Fruit fly (Drosophila melanogaster) whole organism, larva: ENCODE results near the gene CG10508.
A peak's percentile ranks its signal among the peaks of the same experiment; 100 is the strongest.

Experiments used
- noc ChIP-seq: fragments of 200-800 bp; sonication (Bioruptor generic); optimal IDR thresholded peaks from 3 replicates; lab custom pipeline; 2019; ENCODE audit warnings: missing biosample characterization, mild to moderate bottlenecking, missing genetic modification characterization, moderate library complexity

The CG10508 gene

DNA sequence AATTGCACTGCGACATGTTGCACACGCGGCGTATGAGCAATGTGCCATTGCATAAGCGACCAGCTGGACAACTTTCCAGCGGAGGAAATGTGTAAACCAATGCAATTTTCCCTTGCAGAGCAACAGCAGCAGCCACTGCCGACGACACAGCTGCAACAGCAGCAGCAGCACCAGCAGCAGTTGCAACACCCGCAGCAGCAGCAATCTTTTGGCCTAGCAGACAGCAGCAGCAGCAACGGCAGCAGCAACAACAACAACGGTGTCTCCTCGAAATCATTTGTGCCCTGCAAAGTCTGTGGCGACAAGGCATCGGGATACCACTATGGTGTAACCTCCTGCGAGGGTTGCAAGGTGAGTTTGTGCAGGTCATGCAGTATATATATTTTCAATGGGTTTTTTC is 20.7 kb downstream of the CG10508 start:
- TF ChIP-seq noc: no peak

DNA sequence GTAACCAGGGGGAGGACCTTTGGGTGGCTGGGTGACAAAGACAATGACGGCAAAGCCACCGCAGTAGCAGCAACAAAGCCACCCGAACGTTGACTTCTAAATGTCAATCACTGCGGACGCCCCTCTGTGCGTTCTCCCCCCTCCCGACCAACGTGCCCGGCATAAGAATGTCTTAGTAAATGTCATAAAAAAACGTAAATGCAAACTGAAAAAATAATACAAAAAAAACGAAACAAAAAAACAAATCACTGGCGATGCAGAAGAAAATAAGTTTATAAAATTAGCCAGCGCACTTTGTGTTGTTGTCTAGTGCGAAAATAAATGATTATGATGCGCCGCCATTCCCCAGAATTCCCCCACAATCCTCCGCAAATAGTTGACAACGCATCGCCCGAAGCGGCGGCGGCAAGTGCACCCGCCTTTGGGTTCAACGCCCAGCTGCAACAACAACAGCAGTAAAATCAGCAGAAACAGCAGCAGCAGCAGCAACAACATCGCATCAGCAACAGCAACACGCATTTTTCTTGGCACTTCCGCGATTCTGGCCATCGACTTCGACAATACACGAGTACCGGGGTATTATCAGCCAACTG is 27.0 kb downstream of the CG10508 start:
- TF ChIP-seq noc: no peak

DNA sequence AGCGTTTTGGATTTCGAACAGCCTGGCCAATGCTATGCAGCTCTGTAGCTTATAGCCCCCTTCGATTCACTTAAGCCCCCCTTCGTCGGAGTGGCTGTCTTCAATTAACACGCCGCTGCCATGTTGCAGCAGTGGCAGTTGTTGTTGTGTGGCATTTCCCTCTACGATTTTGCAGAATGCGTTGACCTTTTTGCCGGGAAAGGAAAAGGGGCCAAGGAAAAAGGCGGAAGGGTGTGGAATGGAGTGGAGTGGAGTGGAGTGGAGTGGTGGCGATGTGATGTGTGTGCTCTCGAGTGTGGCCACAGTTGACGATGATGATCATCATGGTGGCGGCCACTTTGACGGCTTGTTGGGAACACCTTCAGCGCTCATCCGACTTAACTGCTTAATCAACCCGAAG is 28.4 kb downstream of the CG10508 start:
- no peak for TF ChIP-seq noc

DNA sequence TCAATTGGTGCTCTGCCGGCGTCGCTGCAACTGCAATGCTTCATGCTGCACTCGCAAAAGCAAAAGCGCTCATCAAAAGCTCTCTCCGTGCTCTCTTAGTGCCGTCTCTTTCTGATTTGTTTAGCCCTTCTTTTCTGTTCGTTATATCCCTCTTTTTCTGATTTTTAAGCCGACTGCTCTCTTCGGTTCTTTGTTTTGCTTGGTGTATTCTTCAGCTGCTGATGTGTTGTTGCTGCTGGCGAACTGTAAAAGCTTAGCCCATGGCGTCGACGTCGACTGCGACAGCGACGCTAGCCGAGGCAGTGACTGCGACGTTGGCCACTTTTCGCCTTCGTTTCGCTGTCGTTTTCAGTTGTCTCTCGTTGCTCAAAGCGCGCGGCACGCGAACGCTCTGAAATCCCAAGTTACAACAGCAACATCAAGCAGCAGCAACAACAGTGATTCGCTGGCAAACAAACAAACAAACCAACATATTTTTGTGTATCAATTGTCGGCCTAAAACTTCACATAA is 30.0 kb downstream of the CG10508 start:
- no peak for TF ChIP-seq noc

DNA sequence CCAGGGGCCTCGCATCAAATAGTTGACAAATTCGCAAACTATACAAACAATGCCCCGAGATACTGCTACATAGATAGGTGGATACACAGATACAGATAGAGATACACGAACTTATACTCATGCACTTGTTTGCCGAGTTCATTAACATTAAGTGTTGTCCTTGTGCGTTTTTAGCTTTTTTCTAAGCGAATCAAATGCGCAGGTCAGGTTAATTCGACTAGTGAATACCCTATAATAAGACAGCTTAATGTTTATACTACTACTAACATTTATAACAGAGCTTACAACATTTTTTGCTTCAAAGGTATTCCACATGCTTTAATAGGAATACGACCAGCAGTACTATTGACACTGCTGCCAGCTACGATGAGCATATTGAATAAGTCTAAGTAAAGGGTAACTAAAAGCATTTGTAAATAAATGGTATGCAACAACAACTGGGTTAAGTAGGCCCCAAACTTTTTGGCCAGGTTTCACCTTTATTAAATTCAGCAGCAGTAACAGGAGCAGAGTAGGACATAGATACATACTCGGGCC is 31.5 kb downstream of the CG10508 start:
- TF ChIP-seq noc: peak; percentile 27

DNA sequence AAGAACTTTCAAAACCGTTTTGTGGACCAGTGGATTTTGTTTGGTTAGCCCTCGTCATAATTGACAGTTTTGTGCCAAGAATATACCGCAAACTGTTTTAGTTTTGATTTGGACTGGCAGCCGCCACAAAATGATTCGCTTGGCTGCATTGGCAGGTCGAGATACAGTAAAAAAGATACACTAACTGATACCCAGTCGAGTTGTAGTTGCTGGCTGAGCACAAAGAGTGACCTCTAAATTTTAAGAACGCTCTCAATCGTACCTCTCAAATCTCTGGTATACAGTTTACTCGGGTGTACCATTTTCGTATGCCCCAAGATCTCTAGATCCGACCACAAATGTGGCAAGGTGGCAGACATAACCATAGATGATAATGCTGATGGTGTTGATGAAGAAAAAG is 32.9 kb downstream of the CG10508 start:
- TF ChIP-seq noc: no peak

DNA sequence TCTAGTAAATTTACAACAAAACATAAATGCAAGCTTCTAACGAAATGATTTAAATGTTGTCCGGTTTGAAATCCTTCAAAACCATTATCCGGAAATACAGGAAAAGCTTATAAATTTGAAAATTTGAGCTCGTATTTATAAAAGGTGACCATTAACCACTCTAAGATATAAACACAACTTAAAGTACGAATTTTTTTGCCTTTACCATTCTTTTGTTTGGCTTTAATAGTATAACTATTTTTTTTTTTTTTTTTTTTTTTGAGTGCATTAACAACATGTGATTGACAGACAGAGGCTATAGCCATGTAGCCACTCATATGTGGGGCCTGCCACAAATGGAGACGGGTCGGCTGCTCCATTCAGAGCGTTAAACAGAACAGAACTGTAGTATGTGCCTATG is 33.4 kb downstream of the CG10508 start:
- no peak for TF ChIP-seq noc

DNA sequence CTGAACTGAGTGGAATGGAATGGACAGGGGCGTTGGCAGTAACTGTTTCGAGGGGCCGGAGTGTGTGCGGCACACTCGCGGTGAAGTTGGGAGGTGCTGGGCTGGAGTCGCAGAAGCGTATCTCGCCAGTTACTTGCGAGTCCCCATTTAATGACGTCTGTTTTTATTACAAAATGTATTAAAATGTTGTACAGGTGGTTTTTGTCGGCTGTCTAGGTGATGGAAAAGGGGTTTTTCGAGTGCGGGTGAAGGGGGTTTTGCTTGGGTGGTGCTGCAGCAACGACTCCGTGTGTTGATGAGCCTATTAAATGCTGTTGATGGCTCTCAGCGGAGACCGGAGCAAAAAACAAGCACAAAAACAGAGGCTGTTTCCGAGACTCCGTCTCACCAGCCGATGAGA is 41.4 kb downstream of the CG10508 start:
- no peak for TF ChIP-seq noc

DNA sequence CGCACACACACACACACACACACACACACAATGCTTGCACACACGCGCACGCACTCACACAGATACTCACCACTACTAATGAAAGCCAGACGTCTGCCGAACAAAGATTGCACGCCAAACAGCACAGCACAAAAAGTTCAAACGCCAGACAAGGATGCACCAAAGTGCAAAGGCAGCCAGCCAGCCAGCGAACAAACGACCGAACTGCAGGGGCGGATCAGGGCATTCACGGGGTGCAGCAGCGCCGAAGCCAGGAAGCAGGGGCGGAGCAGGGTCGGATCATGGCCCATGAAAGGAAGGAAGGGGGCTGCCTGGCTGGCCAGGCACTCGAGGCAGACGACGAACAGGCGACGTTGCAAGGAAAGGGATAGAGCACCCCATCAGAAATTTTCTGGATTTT is 42.5 kb downstream of the CG10508 start:
- no peak for TF ChIP-seq noc

DNA sequence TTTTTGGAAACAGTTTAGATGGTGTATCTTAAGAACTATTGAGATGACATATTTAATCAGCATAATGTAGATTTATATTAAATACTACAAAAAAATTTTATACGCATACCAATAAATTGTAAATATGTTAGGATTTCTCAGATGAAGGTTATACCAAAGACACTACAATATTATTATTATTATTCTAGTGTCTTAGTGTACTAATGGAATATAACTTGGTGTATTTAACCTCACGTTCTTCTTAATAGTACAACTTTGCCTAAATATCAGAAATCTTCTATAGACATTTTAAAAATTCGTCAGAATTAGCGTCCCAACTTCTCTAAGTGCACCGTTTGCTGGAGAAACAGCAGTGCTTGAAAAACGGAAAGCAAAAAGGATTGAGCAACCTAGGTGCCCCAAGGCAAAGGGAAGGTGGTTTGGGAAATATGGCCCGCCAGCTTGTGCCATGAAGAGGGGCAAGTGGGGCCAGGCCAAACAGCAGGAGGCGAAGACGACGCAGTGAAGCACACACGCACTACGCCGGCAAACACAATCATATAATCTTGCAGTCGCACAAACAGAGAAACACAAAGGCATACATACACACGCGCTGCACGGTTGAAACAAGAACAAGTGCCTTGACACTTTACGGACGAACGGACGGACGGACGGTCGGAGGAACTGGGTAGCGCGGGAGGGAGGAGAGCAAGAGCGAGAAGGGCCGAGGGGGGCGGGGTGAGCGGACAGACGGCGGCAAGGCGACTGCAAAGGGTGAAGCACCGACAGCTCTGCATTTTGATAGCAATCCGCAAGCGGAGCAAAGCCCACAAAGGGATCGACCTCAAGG is 43.1 kb downstream of the CG10508 start:
- no peak for TF ChIP-seq noc

DNA sequence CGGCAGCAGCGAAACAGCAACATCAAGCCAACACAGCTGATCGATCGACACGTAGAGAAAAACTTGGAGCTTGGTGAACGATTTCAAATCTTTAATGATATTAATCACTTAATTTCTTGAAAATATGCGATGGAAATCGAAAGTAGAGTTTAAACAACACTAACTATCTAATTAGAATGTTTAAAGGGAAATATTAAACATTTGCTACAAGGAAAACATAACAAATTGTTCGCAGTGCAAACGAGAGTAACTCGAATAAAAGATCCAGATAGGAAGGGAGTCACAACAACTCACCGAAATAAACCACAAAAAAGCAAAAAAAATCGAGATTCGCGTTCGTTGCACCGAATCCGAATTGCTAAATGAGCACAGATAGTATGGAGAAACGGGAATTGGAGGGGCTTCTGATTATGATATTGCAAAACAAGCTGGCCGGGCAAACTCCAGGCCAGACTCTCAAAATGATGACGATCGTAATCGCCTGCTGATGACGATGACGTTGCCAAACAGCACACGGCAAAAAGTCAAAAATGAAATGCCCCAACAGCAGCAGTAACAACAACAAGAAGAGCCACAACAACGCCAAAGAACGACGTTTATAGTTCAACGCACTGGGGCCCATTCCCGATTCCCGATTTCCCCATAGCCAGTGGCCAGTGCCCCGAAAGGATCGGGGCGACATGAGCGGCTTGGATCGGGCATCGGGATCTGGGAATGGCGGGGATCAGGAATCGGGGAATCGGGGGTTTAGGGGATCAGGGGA is 43.9 kb downstream of the CG10508 start:
- no peak for TF ChIP-seq noc

DNA sequence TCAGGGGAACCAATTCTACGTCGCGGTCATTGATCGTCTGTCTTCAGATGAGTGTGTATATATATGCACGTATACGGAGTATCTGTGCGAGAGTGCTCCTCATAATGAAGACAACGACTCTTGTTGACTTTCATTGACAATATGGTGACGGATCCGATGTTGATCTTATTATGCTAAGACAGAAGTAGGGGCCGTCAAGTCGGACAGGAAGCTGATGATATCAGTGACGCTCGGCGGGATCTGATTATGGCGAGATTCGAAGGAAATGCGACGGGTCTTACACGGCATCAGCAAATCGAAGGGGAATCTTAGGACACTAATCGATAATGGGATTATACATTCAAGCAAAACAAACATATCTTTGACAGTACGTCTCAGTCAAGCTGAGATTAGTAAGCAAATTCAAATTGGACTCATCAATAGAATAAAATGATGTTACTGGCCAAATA is 44.5 kb downstream of the CG10508 start:
- TF ChIP-seq noc: no peak

DNA sequence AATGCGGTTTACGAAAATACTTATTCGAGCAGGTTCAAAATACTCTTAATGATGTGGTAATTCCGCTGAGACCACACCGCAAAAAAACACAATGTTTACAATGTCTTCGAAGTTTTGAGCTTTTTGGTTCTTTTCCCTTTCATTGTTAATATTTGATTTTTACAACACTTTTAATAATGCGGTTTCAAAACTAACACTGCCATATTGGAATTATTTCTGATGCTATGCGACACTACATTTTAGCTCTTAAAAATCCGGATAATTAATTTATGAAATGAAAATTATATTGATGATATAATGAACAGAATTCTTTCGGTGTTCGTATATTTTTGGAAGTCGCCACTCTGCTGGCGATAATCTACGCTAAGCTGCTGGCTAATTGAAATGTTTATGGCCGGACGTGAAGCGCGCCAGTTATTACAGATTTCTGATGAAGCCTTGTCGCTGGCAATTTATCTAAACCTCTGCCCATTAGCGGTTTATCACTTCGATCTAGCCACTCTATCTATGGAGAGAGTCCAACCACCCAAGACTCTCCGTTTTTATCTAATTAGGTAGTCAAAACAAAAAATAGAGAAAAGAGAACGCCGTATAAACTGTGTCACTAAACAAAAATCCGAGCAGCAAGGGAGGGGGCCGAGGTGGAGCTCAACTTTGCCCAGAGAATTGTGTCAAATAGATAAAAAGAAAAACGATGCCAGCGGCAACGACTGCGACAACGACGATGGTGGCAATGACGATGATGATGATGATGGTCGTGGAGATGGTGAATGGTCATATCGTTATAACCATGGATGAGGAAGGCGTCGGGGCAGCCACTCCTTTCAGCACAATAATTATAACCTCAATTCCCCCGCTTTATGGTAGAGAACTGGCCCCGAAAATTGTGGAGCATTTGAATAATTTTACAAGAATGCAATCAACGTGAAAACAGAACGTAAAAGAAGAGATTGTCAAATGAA is 46.3 kb downstream of the CG10508 start:
- TF ChIP-seq noc: no peak

DNA sequence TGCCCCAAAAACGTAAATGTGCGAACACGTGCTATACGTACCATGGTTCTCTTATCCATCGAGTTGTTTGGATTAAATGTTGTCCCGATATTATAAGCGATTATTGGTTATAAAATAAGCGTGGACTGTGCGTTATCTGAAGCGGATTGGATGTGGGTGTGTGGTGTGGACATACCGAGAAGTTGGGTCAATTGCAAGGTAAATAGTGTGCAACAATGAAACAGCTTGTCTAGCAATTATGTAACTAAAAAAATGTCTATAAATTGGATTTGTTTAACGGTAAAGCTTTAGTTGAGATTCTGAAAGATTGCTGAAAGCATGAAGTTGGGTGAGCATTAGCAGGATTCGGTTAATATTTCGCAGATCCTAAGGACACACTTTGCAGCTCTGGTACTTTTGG is 47.7 kb downstream of the CG10508 start, which contains the start of gene CG43218:
Gene CG43218 (plus strand): TSS at position 290 of the 400 bp plus-strand sequence.
- TF ChIP-seq noc: no peak

DNA sequence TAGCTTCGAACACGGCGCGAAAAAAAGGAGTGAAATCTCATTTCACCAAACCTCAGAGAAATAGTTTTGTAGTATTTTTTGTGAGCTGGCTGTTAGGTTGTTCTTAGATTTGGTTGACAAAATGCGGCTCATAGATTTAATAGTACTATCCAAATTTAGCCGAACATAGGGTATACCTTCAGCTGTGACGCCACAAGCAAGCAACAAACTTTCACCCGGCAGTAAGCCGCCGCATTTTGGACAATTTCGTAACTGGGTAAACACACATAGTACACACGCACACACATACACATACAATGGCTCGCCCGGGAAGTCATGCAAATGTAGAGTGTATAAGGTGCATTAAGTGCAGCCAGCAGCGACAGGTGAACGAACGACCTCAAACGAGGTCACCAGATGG is 49.2 kb downstream of the CG10508 start:
- no peak for TF ChIP-seq noc
